Worm (Caenorhabditis elegans): ENCODE results near the gene C16A3.5.

The C16A3.5 gene

DNA sequence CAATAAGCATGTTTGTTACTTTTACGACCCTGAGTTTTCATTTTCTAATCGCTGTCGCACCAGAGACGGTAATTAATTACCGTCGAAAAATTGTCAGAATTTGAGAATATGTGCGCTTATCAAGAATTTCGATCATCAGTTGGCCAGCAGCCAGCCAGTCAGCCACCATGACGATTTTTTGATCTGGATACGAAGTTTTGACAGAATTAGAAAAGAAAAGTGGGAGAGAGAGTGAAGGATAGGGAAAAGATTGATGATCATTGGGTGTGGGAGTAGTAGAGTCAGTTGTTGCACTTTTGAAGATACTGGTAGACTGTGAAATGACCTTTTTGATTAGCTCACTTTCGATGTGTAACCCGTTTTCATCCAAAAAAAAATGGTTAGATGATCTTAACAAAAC, 16.2 kb upstream of the C16A3.5 start:
- TF ChIP-seq elt-2 (tag; optimal IDR thresholded peaks at IDR 0.05) (no peak), lin-39 (tag; optimal IDR thresholded peaks at IDR 0.05) (peak; percentile 88), R02D3.7 (tag; optimal IDR thresholded peaks at IDR 0.05) (no peak), snpc-4 (tag; optimal IDR thresholded peaks at IDR 0.05) (no peak), unc-39 (tag; optimal IDR thresholded peaks at IDR 0.05) (no peak), unc-62 (GFP tag; optimal IDR thresholded peaks at IDR 0.05) (peak; percentile 76), nhr-25 (tag; optimal IDR thresholded peaks at IDR 0.05) (peak; percentile 74), nhr-23 (tag; optimal IDR thresholded peaks at IDR 0.05) (peak; percentile 32), elt-1 (tag; optimal IDR thresholded peaks at IDR 0.05) (peak; percentile 72), mdl-1 (tag; optimal IDR thresholded peaks at IDR 0.05) (no peak), nfya-1 (tag; optimal IDR thresholded peaks at IDR 0.05; ENCODE audit: insufficient read depth) (peak; percentile 19), jun-1 (tag; optimal IDR thresholded peaks at IDR 0.05) (no peak), nhr-76 (tag; optimal IDR thresholded peaks at IDR 0.05) (no peak), lin-15B (tag; optimal IDR thresholded peaks at IDR 0.05) (peak; percentile 5), pha-4 (tag; optimal IDR thresholded peaks at IDR 0.05) (no peak), nhr-11 (tag; optimal IDR thresholded peaks at IDR 0.05) (no peak), egl-5 (tag; optimal IDR thresholded peaks at IDR 0.05) (no peak), nhr-77 (tag; optimal IDR thresholded peaks at IDR 0.05) (no peak), ceh-9 (tag; optimal IDR thresholded peaks at IDR 0.05) (no peak)

DNA sequence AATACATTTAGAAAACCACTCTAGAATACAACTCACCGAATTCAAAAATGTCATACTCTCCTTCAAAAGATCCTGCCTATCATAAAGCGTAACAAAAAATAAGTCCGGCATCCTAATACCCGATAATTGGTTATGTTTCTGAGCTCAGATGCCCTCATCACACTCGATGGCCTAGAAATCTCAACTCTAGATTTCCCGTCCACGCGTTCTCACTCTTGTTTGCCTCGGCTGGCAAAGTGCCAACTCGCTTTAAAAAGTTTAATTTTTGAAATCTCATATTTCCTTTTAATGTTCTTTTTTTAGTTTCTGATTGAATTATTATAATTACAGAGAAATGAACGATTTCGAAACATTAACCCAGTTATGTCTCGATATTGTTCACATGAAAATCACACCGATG, 12.9 kb upstream of the C16A3.5 start, which contains the start of the genes C56G2.15 and thoc-2:
C56G2.15 (minus strand) TSS at position 188 of the 400 bp plus-strand sequence.
thoc-2 (plus strand) TSS at position 331 of the 400 bp plus-strand sequence.
- TF ChIP-seq nfya-1 (tag; optimal IDR thresholded peaks at IDR 0.05; ENCODE audit: insufficient read depth) (peak; percentile 4), lin-39 (tag; optimal IDR thresholded peaks at IDR 0.05) (peak; percentile 10), mdl-1 (tag; optimal IDR thresholded peaks at IDR 0.05) (no peak), elt-1 (tag; optimal IDR thresholded peaks at IDR 0.05) (no peak), nhr-28 (tag; optimal IDR thresholded peaks at IDR 0.05) (no peak), elt-2 (tag; optimal IDR thresholded peaks at IDR 0.05) (no peak), pha-4 (tag; optimal IDR thresholded peaks at IDR 0.05) (peak; percentile 30), fkh-2 (tag; optimal IDR thresholded peaks at IDR 0.05) (no peak), snpc-4 (tag; optimal IDR thresholded peaks at IDR 0.05) (peak; percentile 14), ceh-82 (tag; optimal IDR thresholded peaks at IDR 0.05) (no peak), fkh-10 (GFP tag; optimal IDR thresholded peaks at IDR 0.05) (no peak)

DNA sequence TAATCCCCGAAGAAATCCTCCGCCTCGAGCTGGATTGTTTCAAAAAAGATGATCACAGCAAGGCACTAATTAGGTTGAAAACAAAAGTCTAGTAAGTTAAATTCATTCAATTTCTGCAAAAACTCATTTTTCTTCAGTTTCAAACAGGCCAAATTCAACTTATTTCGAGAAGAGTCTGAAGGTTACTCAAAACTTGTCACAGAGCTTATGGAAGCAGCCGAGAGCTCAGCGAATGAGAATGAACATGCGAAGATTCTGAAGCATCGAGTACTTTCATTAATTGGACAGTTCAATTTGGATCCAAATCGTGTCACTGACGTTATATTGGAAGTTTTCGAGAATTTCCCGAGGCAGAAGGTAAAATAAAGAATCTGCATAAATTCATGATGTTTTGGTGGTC, 12.0 kb upstream of the C16A3.5 start:
- TF ChIP-seq lsy-12 (tag; optimal IDR thresholded peaks at IDR 0.05), result no peak

DNA sequence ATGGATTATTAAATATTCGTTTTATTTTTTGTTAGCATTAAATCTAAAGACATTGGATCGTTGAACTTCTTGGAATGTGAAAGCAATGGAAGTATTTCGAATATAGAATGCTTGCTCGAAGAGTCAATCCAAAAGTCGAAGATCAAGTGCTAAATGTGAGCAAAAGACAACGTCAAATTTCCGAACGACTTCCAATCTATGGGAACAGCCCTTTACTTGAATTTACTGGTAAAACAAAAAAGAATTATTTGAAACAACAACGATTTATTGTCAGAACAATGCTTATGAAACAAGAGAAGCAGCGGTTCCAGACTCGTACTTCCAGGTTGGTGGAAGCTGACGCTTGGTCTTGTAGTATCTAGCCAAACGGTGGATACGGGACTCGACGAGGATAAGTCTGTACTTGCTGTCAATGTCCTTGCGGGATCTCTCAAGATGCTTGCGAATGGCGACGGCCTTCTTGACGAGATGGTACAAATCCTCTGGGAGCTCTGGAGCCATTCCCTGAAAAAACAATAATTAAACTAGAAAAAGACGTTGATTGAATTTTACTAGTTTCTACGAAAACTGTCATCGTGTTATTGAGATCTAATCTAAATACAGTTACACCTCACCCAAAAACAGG, 6.6 kb upstream of the C16A3.5 start:
- peak; percentile 8 for TF ChIP-seq elt-2 (tag; optimal IDR thresholded peaks at IDR 0.05)
- no peak for TF ChIP-seq lin-39 (tag; optimal IDR thresholded peaks at IDR 0.05)

DNA sequence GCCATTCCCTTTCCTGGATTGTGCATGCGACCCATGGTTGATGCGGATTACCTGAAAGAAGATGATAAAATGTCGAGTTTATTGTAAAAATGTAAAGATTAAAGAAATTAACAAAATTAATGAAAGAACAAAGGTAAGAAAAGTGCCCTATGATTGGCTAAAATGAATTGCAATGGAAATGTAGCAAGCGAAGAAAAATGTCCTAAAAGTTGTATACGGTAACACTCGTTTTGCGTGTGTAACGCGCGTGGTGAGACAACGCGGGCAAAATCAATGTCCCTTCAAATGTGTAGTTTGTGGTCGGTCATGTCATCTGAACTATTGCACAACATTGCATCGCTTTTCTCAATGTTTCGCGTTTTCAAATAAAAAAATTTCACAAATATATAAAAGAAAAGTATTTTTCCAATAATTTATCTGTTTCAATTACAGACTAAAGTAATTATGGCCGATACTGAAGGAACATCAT, 5.6 kb upstream of the C16A3.5 start, which contains the start of the genes rps-13 and nfx-1:
rps-13 (minus strand) TSS at position 51 of the 469 bp plus-strand sequence.
nfx-1 (plus strand) TSS at position 433 of the 469 bp plus-strand sequence.
- peak; percentile 94 for TF ChIP-seq pha-4 (tag; optimal IDR thresholded peaks at IDR 0.05)
- TF ChIP-seq ceh-9 (tag; optimal IDR thresholded peaks at IDR 0.05), result no peak
- TF ChIP-seq lsy-12 (tag; optimal IDR thresholded peaks at IDR 0.05), result no peak
- peak; percentile 84 for TF ChIP-seq lin-39 (tag; optimal IDR thresholded peaks at IDR 0.05)
- peak; percentile 50 for TF ChIP-seq ceh-28 (tag; optimal IDR thresholded peaks at IDR 0.05)
- TF ChIP-seq pqm-1 (tag; optimal IDR thresholded peaks at IDR 0.05), result peak; percentile 34
- peak; percentile 52 for TF ChIP-seq hmg-11 (tag; optimal IDR thresholded peaks at IDR 0.05)
- TF ChIP-seq lin-15B (tag; optimal IDR thresholded peaks at IDR 0.05), result peak; percentile 83
- TF ChIP-seq egl-5 (tag; optimal IDR thresholded peaks at IDR 0.05), result peak; percentile 58
- TF ChIP-seq eor-1 (tag; optimal IDR thresholded peaks at IDR 0.05), result no peak
- peak; percentile 92 for TF ChIP-seq nhr-23 (tag; optimal IDR thresholded peaks at IDR 0.05)
- peak; percentile 51 for TF ChIP-seq elt-2 (tag; optimal IDR thresholded peaks at IDR 0.05)
- TF ChIP-seq R02D3.7 (tag; optimal IDR thresholded peaks at IDR 0.05), result peak; percentile 43
- TF ChIP-seq nhr-76 (tag; optimal IDR thresholded peaks at IDR 0.05), result no peak
- peak; percentile 82 for TF ChIP-seq nhr-25 (tag; optimal IDR thresholded peaks at IDR 0.05)
- TF ChIP-seq nhr-43 (tag; optimal IDR thresholded peaks at IDR 0.05; ENCODE audit: poor library complexity, severe bottlenecking), result peak; percentile 78
- peak; percentile 97 for TF ChIP-seq nfya-1 (tag; optimal IDR thresholded peaks at IDR 0.05; ENCODE audit: insufficient read depth)
- TF ChIP-seq unc-39 (tag; optimal IDR thresholded peaks at IDR 0.05), result no peak
- no peak for TF ChIP-seq aly-2 (tag; optimal IDR thresholded peaks at IDR 0.05)
- TF ChIP-seq skn-1 (tag; optimal IDR thresholded peaks at IDR 0.05), result peak; percentile 73
- peak; percentile 40 for TF ChIP-seq nhr-11 (tag; optimal IDR thresholded peaks at IDR 0.05)

Data from whole organism, L3 larva.